Fruit fly (Drosophila melanogaster): ENCODE data around the gene mip130.

mip130 gene

dm6 chrX:1944245-1945114, 36.4 kb downstream of the mip130 start (continued):
- TF ChIP-seq CG32532 (GFP tag; IDR thresholded peaks at IDR 0.05) (peak; percentile 64), fd102C (GFP tag; optimal IDR thresholded peaks at IDR 0.05) (no peak), CG3281 (GFP tag; optimal IDR thresholded peaks at IDR 0.05) (peak; percentile 35), wek (GFP tag; optimal IDR thresholded peaks at IDR 0.05) (no peak), CG7357 (GFP tag; IDR thresholded peaks at IDR 0.05) (peak; percentile 50; the same call in 1 of the 3 replicates), CG17359 (tag; optimal IDR thresholded peaks at IDR 0.05) (peak; percentile 40), bsh (GFP tag; optimal IDR thresholded peaks at IDR 0.05) (peak in 1 of 2 experiments; percentile 87), H2.0 (GFP tag; IDR thresholded peaks at IDR 0.05) (0 out of 2 replicates have a peak, but pooled peaks have one; percentile 32), esg (GFP tag; conservative IDR thresholded peaks at IDR 0.05) (peak; percentile 57; the same call in 1 of the 2 replicates), CG11456 (GFP tag; IDR thresholded peaks at IDR 0.05) (peak; percentile 64), Elba2 (GFP tag; optimal IDR thresholded peaks at IDR 0.05) (no peak), CG16779 (GFP tag; IDR thresholded peaks at IDR 0.05) (no peak), ATbp (GFP tag; optimal IDR thresholded peaks at IDR 0.05) (peak; percentile 60), CG9437 (GFP tag; optimal IDR thresholded peaks at IDR 0.05) (no peak), HmgD (GFP tag; optimal IDR thresholded peaks at IDR 0.05) (no peak), hb (GFP tag; IDR thresholded peaks at IDR 0.05; ENCODE audit: partially characterized antibody) (no peak), Nf-YA (GFP tag; IDR thresholded peaks at IDR 0.05) (0 out of 2 replicates have a peak, but pooled peaks have one; percentile 24), CG31224 (GFP tag; IDR thresholded peaks at IDR 0.05) (peak; percentile 40; the same call in 1 of the 2 replicates), CG4617 (GFP tag; optimal IDR thresholded peaks at IDR 0.05; ENCODE audit: borderline replicate concordance) (no peak), CG8089 (GFP tag; optimal IDR thresholded peaks at IDR 0.05) (peak; percentile 16), Ravus (GFP tag; IDR thresholded peaks at IDR 0.05) (no peak), shn (GFP tag; optimal IDR thresholded peaks at IDR 0.05) (peak; percentile 31), Poxn (GFP tag; IDR thresholded peaks at IDR 0.05) (peak; percentile 22; the same call in 1 of the 2 replicates), CHES-1-like (GFP tag; optimal IDR thresholded peaks at IDR 0.05) (no peak), Ada2b (GFP tag; IDR thresholded peaks at IDR 0.05) (peak; percentile 45; the same call in 1 of the 2 replicates), fd64A (GFP tag; optimal IDR thresholded peaks at IDR 0.05) (no peak), gem (tag; optimal IDR thresholded peaks at IDR 0.05) (peak; percentile 72), MBD-R2 (GFP tag; IDR thresholded peaks at IDR 0.05) (no peak; the same call in 1 of the 2 replicates), tx (GFP tag; optimal IDR thresholded peaks at IDR 0.05) (no peak), Trl (optimal IDR thresholded peaks at IDR 0.05) (no peak), Trl (GFP tag; optimal IDR thresholded peaks at IDR 0.05) (peak; percentile 18), CG11398 (GFP tag; optimal IDR thresholded peaks at IDR 0.05) (no peak), ham (GFP tag; IDR thresholded peaks at IDR 0.05) (no peak), al (GFP tag; IDR thresholded peaks at IDR 0.05) (no peak), NC2β (GFP tag; optimal IDR thresholded peaks at IDR 0.05) (no peak), Max (GFP tag; optimal IDR thresholded peaks at IDR 0.05) (no peak), sens-2 (GFP tag; IDR thresholded peaks at IDR 0.05) (no peak), Drgx (GFP tag; IDR thresholded peaks at IDR 0.05) (peak; percentile 24; the same call in 1 of the 2 replicates), CG9817 (tag; optimal IDR thresholded peaks at IDR 0.05) (peak; percentile 52), Sox100B (GFP tag; optimal IDR thresholded peaks at IDR 0.05) (no peak), CG8944 (GFP tag; optimal IDR thresholded peaks at IDR 0.05) (peak; percentile 67), CG12659 (GFP tag; optimal IDR thresholded peaks at IDR 0.05) (no peak), Side (GFP tag; optimal IDR thresholded peaks at IDR 0.05) (peak; percentile 32), CG11093 (GFP tag; IDR thresholded peaks at IDR 0.05) (peak; percentile 35; the same call in 1 of the 3 replicates), CG31441 (GFP tag; IDR thresholded peaks at IDR 0.05) (no peak; the same call in 1 of the 2 replicates), PHDP (tag; optimal IDR thresholded peaks at IDR 0.05) (peak; percentile 65), sc (optimal IDR thresholded peaks at IDR 0.05) (no peak), sc (GFP tag; optimal IDR thresholded peaks at IDR 0.05) (no peak), chn (GFP tag; optimal IDR thresholded peaks at IDR 0.05) (peak; percentile 5), Ptx1 (GFP tag; IDR thresholded peaks at IDR 0.05) (peak; percentile 33; the same call in 1 of the 2 replicates)
